ENCODE assay signal across 5 worm cellular contexts in genomic region chrII:14407332-14408270, ce11.
TF ChIP-seq lines count a peak whose summit lies in the region.

No protein-coding gene starts in this region.

TF ChIP-seq in whole organism, L1 larva, 84 proteins besides CTCF, POLR2A, EP300 and RAD21:
- no peak for TF ChIP-seq egl-13 (tag; optimal IDR thresholded peaks at IDR 0.05; lab: Kevin White, UChicago)
- TF ChIP-seq lsy-2 (tag; optimal IDR thresholded peaks at IDR 0.05; lab: Kevin White, UChicago), result peak in 1 of 2 experiments; percentile 62
- TF ChIP-seq efl-1 (optimal IDR thresholded peaks at IDR 0.05; lab: Kevin White, UChicago), result peak in 1 of 2 experiments; percentile 80
- peak in 1 of 2 experiments; percentile 86 for TF ChIP-seq efl-1 (GFP tag; optimal IDR thresholded peaks at IDR 0.05 in 1 of 2; lab: Kevin White, UChicago)
- peak; percentile 86 for TF ChIP-seq ama-1 (optimal IDR thresholded peaks at IDR 0.05; lab: Kevin White, UChicago)
- peak in 1 of 3 experiments; percentile 9 for TF ChIP-seq dpl-1 (GFP tag; optimal IDR thresholded peaks at IDR 0.05; lab: Kevin White, UChicago)
- TF ChIP-seq skn-1 (tag; optimal IDR thresholded peaks at IDR 0.05; lab: Kevin White, UChicago), result peak; percentile 14
- TF ChIP-seq ztf-11 (tag; optimal IDR thresholded peaks at IDR 0.05; lab: Kevin White, UChicago), result no peak
- no peak for TF ChIP-seq grh-1 (GFP tag; IDR thresholded peaks at IDR 0.05; lab: Robert Waterston, UW)
- peak; percentile 16 for TF ChIP-seq snu-23 (GFP tag; optimal IDR thresholded peaks at IDR 0.05; lab: Kevin White, UChicago)
- peak; percentile 20 for TF ChIP-seq blmp-1 (tag; optimal IDR thresholded peaks at IDR 0.05; lab: Kevin White, UChicago)
- TF ChIP-seq swsn-7 (tag; optimal IDR thresholded peaks at IDR 0.05; lab: Kevin White, UChicago), result peak; percentile 6
- peak; percentile 38 for TF ChIP-seq nhr-71 (tag; optimal IDR thresholded peaks at IDR 0.05; lab: Kevin White, UChicago)
- TF ChIP-seq alr-1 (tag; optimal IDR thresholded peaks at IDR 0.05; lab: Kevin White, UChicago; ENCODE audit: borderline replicate concordance), result no peak
- no peak for TF ChIP-seq ceh-88 (GFP tag; IDR thresholded peaks at IDR 0.05; lab: Robert Waterston, UW)
- peak; percentile 86 for TF ChIP-seq ztf-4 (tag; optimal IDR thresholded peaks at IDR 0.05; lab: Kevin White, UChicago)
- TF ChIP-seq mep-1 (tag; optimal IDR thresholded peaks at IDR 0.05; lab: Kevin White, UChicago), result peak; percentile 92
- peak; percentile 24 for TF ChIP-seq aly-2 (tag; optimal IDR thresholded peaks at IDR 0.05; lab: Kevin White, UChicago)
TF ChIP-seq in whole organism, L1 larva: peak in this region for 12.

TF ChIP-seq in whole organism, L3 larva, 47 proteins besides CTCF, POLR2A, EP300 and RAD21 (continues in another document):
- no peak for TF ChIP-seq jun-1 (tag; optimal IDR thresholded peaks at IDR 0.05; lab: Kevin White, UChicago)
- no peak for TF ChIP-seq mdl-1 (tag; optimal IDR thresholded peaks at IDR 0.05; lab: Kevin White, UChicago)
- no peak for TF ChIP-seq mml-1 (tag; optimal IDR thresholded peaks at IDR 0.05; lab: Kevin White, UChicago)
- no peak for TF ChIP-seq sea-2 (GFP tag; optimal IDR thresholded peaks at IDR 0.05; lab: Kevin White, UChicago)
- no peak for TF ChIP-seq fkh-10 (GFP tag; optimal IDR thresholded peaks at IDR 0.05; lab: Kevin White, UChicago)
- TF ChIP-seq nhr-28 (tag; optimal IDR thresholded peaks at IDR 0.05; lab: Kevin White, UChicago), result peak; percentile 34
- no peak for TF ChIP-seq fkh-2 (tag; optimal IDR thresholded peaks at IDR 0.05; lab: Kevin White, UChicago)
- TF ChIP-seq fos-1 (tag; optimal IDR thresholded peaks at IDR 0.05; lab: Kevin White, UChicago), result peak; percentile 10
- TF ChIP-seq ztf-11 (tag; optimal IDR thresholded peaks at IDR 0.05; lab: Kevin White, UChicago), result no peak
- TF ChIP-seq ceh-9 (tag; optimal IDR thresholded peaks at IDR 0.05; lab: Kevin White, UChicago), result no peak
- TF ChIP-seq nhr-23 (tag; optimal IDR thresholded peaks at IDR 0.05; lab: Kevin White, UChicago), result peak; percentile 88
- TF ChIP-seq ceh-16 (tag; optimal IDR thresholded peaks at IDR 0.05; lab: Kevin White, UChicago), result peak; percentile 60
- TF ChIP-seq nhr-12 (tag; optimal IDR thresholded peaks at IDR 0.05; lab: Kevin White, UChicago), result no peak
- no peak for TF ChIP-seq ceh-28 (tag; optimal IDR thresholded peaks at IDR 0.05; lab: Kevin White, UChicago)
- no peak for TF ChIP-seq pqm-1 (tag; optimal IDR thresholded peaks at IDR 0.05; lab: Kevin White, UChicago)
- TF ChIP-seq aly-2 (tag; optimal IDR thresholded peaks at IDR 0.05; lab: Kevin White, UChicago), result no peak
- no peak for TF ChIP-seq unc-39 (tag; optimal IDR thresholded peaks at IDR 0.05; lab: Kevin White, UChicago)
- TF ChIP-seq daf-12 (tag; optimal IDR thresholded peaks at IDR 0.05; lab: Kevin White, UChicago), result no peak
- no peak for TF ChIP-seq nhr-77 (tag; optimal IDR thresholded peaks at IDR 0.05; lab: Kevin White, UChicago)
- TF ChIP-seq pha-4 (tag; optimal IDR thresholded peaks at IDR 0.05; lab: Kevin White, UChicago), result peak; percentile 37

TF ChIP-seq in whole organism, early embryonic, 17 proteins besides CTCF, POLR2A, EP300 and RAD21:
- TF ChIP-seq tbx-37 (GFP tag; conservative IDR thresholded peaks at IDR 0.05; lab: Robert Waterston, UW), result no peak
- TF ChIP-seq ceh-13 (GFP tag; optimal IDR thresholded peaks at IDR 0.05; lab: Kevin White, UChicago), result no peak
- TF ChIP-seq hmg-4 (GFP tag; optimal IDR thresholded peaks at IDR 0.05; lab: Kevin White, UChicago), result no peak
- peak; percentile 25; the same call in 1 of the 2 replicates for TF ChIP-seq flt-1 (GFP tag; IDR thresholded peaks at IDR 0.05; lab: Robert Waterston, UW)
- TF ChIP-seq scrt-1 (GFP tag; IDR thresholded peaks at IDR 0.05; lab: Robert Waterston, UW), result no peak
- peak; percentile 84 for TF ChIP-seq sea-1 (GFP tag; conservative IDR thresholded peaks at IDR 0.05; lab: Robert Waterston, UW)
- TF ChIP-seq aly-1 (tag; optimal IDR thresholded peaks at IDR 0.05; lab: Kevin White, UChicago), result no peak
- TF ChIP-seq tbx-11 (GFP tag; IDR thresholded peaks at IDR 0.05; lab: Robert Waterston, UW), result 0 out of 2 replicates have a peak, but pooled peaks have one; percentile 42
- no peak for TF ChIP-seq F13C5.2 (tag; optimal IDR thresholded peaks at IDR 0.05; lab: Kevin White, UChicago)
- TF ChIP-seq pes-1 (GFP tag; IDR thresholded peaks at IDR 0.05; lab: Robert Waterston, UW), result peak; percentile 36; the same call in 1 of the 2 replicates
- TF ChIP-seq ama-1 (optimal IDR thresholded peaks at IDR 0.05; lab: Kevin White, UChicago), result peak; percentile 73
- TF ChIP-seq ceh-36 (tag; optimal IDR thresholded peaks at IDR 0.05; lab: Kevin White, UChicago), result peak; percentile 9
- no peak for TF ChIP-seq tra-4 (tag; optimal IDR thresholded peaks at IDR 0.05; lab: Kevin White, UChicago)
- TF ChIP-seq hmbx-1 (tag; optimal IDR thresholded peaks at IDR 0.05; lab: Kevin White, UChicago), result no peak
- peak; percentile 56 for TF ChIP-seq hnd-1 (tag; optimal IDR thresholded peaks at IDR 0.05; lab: Kevin White, UChicago)
- TF ChIP-seq B0310.2 (tag; optimal IDR thresholded peaks at IDR 0.05; lab: Kevin White, UChicago), result peak; percentile 36
- TF ChIP-seq ets-7 (tag; optimal IDR thresholded peaks at IDR 0.05; lab: Kevin White, UChicago), result no peak

TF ChIP-seq in whole organism, midembryonic, 9 proteins besides CTCF, POLR2A, EP300 and RAD21:
- no peak for TF ChIP-seq klf-2 (GFP tag; conservative IDR thresholded peaks at IDR 0.05; lab: Robert Waterston, UW)
- peak; percentile 78 for TF ChIP-seq flt-1 (GFP tag; IDR thresholded peaks at IDR 0.05; lab: Robert Waterston, UW)
- TF ChIP-seq ztf-23 (GFP tag; IDR thresholded peaks at IDR 0.05; lab: Robert Waterston, UW), result no peak
- no peak for TF ChIP-seq T22C8.4 (GFP tag; IDR thresholded peaks at IDR 0.05; lab: Robert Waterston, UW)
- no peak for TF ChIP-seq ztf-29 (GFP tag; IDR thresholded peaks at IDR 0.05; lab: Robert Waterston, UW)
- TF ChIP-seq cog-1 (tag; optimal IDR thresholded peaks at IDR 0.05; lab: Kevin White, UChicago), result no peak

TF ChIP-seq in whole organism, young adult, 124 proteins besides CTCF, POLR2A, EP300 and RAD21:
- TF ChIP-seq aptf-3 (GFP tag; IDR thresholded peaks at IDR 0.05; lab: Robert Waterston, UW) (no peak), sea-2 (GFP tag; IDR thresholded peaks at IDR 0.05; lab: Robert Waterston, UW) (no peak), somi-1 (GFP tag; optimal IDR thresholded peaks at IDR 0.05; lab: Kevin White, UChicago) (no peak), nfya-2 (GFP tag; IDR thresholded peaks at IDR 0.05; lab: Robert Waterston, UW) (no peak), ama-1 (optimal IDR thresholded peaks at IDR 0.05; lab: Kevin White, UChicago) (peak; percentile 92), ama-1 (GFP tag; optimal IDR thresholded peaks at IDR 0.05; lab: Kevin White, UChicago) (no peak), efl-1 (GFP tag; optimal IDR thresholded peaks at IDR 0.05; lab: Kevin White, UChicago) (peak; percentile 61), lsl-1 (GFP tag; optimal IDR thresholded peaks at IDR 0.05; lab: Kevin White, UChicago) (peak; percentile 75), him-1 (tag; optimal IDR thresholded peaks at IDR 0.05; lab: Kevin White, UChicago) (peak; percentile 3), madf-8 (GFP tag; conservative IDR thresholded peaks at IDR 0.05; lab: Robert Waterston, UW) (peak; percentile 42), ztf-26 (tag; optimal IDR thresholded peaks at IDR 0.05; lab: Kevin White, UChicago) (peak; percentile 68), madf-6 (GFP tag; IDR thresholded peaks at IDR 0.05; lab: Robert Waterston, UW) (peak; percentile 50; the same call in 1 of the 2 replicates), tbp1 (GFP tag; optimal IDR thresholded peaks at IDR 0.05; lab: Kevin White, UChicago) (peak; percentile 1), lin-54 (GFP tag; optimal IDR thresholded peaks at IDR 0.05; lab: Kevin White, UChicago) (peak; percentile 45), F33H1.4 (GFP tag; IDR thresholded peaks at IDR 0.05; lab: Robert Waterston, UW) (0 out of 2 replicates have a peak, but pooled peaks have one; percentile 28)
